Worm (Caenorhabditis elegans) whole organism, late embryonic: Measurements from ENCODE around the gene C35A5.3.

Experiments used
- C38D4.7 ChIP-seq: fragments of 200-800 bp; sonication (Bioruptor generic); optimal IDR thresholded peaks from 2 replicates; lab custom pipeline; 2018; ENCODE audit warnings: mild to moderate bottlenecking, missing genetic modification characterization, moderate library complexity, missing compliant biosample characterization
- K02D7.2 ChIP-seq: sonication (generic microtip); optimal IDR thresholded peaks from 2 replicates; lab custom pipeline; 2017; ENCODE audit warnings: mild to moderate bottlenecking, missing genetic modification characterization, missing compliant biosample characterization
- K09A11.1 ChIP-seq: sonication (generic microtip); optimal IDR thresholded peaks from 2 replicates; lab custom pipeline; 2017; ENCODE audit warnings: antibody characterized with exemption, mild to moderate bottlenecking, missing genetic modification characterization, missing compliant biosample characterization; ENCODE audit not compliant: insufficient read depth
- T23F11.4 ChIP-seq: fragments of 200-800 bp; sonication (Bioruptor generic); optimal IDR thresholded peaks from 2 replicates; lab custom pipeline; 2018; ENCODE audit warnings: mild to moderate bottlenecking, missing genetic modification characterization, missing compliant biosample characterization
- Y22D7AL.16 ChIP-seq: sonication (generic microtip); optimal IDR thresholded peaks from 2 replicates; lab custom pipeline; 2016; ENCODE audit warnings: missing genetic modification characterization, missing compliant biosample characterization
- ahr-1 ChIP-seq: sonication (generic microtip); optimal IDR thresholded peaks from 2 replicates; lab custom pipeline; 2016; ENCODE audit warnings: missing genetic modification characterization, missing compliant biosample characterization
- ama-1 ChIP-seq: fragments of 150-350 bp; optimal IDR thresholded peaks from 2 replicates; lab custom pipeline; 2014
- ceh-14 ChIP-seq: sonication (generic microtip); optimal IDR thresholded peaks from 2 replicates; lab custom pipeline; 2016; ENCODE audit warnings: missing genotype, missing genetic modification characterization, missing compliant biosample characterization
- ceh-18 ChIP-seq: sonication (generic microtip); optimal IDR thresholded peaks from 2 replicates; lab custom pipeline; 2016; ENCODE audit warnings: missing genetic modification characterization, missing compliant biosample characterization
- ceh-2 ChIP-seq: sonication (generic microtip); optimal IDR thresholded peaks from 2 replicates; lab custom pipeline; 2016; ENCODE audit warnings: missing genotype, missing genetic modification characterization, missing compliant biosample characterization
- ceh-22 ChIP-seq: sonication (generic microtip); optimal IDR thresholded peaks from 2 replicates; lab custom pipeline; 2017; ENCODE audit warnings: missing biosample characterization, missing genetic modification characterization
- ceh-24 ChIP-seq: sonication (generic microtip); optimal IDR thresholded peaks from 2 replicates; lab custom pipeline; 2016; ENCODE audit warnings: mild to moderate bottlenecking, missing genetic modification characterization, missing compliant biosample characterization
- ceh-30 ChIP-seq: fragments of 150-350 bp; optimal IDR thresholded peaks from 2 replicates; lab custom pipeline; 2014; ENCODE audit warnings: missing biosample characterization, missing genetic modification characterization
- ceh-34 ChIP-seq: sonication (generic microtip); optimal IDR thresholded peaks from 2 replicates; lab custom pipeline; 2016; ENCODE audit warnings: mild to moderate bottlenecking, missing genetic modification characterization, missing compliant biosample characterization
- ceh-45 ChIP-seq: fragments of 200-800 bp; sonication (Bioruptor generic); IDR thresholded peaks from 2 replicates; pipeline ENCODE4 v1.3.6; 2022; ENCODE audit warnings: missing genetic modification reagents, missing genetic modification characterization, missing compliant biosample characterization
- ceh-6 ChIP-seq: fragments of 200-800 bp; sonication (Bioruptor generic); optimal IDR thresholded peaks from 2 replicates; lab custom pipeline; 2018; ENCODE audit warnings: mild to moderate bottlenecking, missing genetic modification characterization, missing compliant biosample characterization
- che-1 ChIP-seq: sonication (generic microtip); optimal IDR thresholded peaks from 2 replicates; lab custom pipeline; 2016; ENCODE audit warnings: mild to moderate bottlenecking, missing genetic modification characterization, missing compliant biosample characterization
- dmd-4 ChIP-seq: sonication (generic microtip); optimal IDR thresholded peaks from 2 replicates; lab custom pipeline; 2016; ENCODE audit warnings: borderline replicate concordance, missing genetic modification characterization, missing compliant biosample characterization
- dve-1 ChIP-seq: sonication (generic microtip); optimal IDR thresholded peaks from 2 replicates; lab custom pipeline; 2017; ENCODE audit warnings: antibody characterized with exemption, mild to moderate bottlenecking, missing genetic modification characterization, missing compliant biosample characterization
- elt-2 ChIP-seq: sonication (generic microtip); optimal IDR thresholded peaks from 2 replicates; lab custom pipeline; 2016; ENCODE audit warnings: missing genetic modification reagents, missing genetic modification characterization, missing compliant biosample characterization
- elt-4 ChIP-seq: sonication (generic microtip); optimal IDR thresholded peaks from 2 replicates; lab custom pipeline; 2016; ENCODE audit warnings: missing genetic modification characterization, missing compliant biosample characterization
- ets-4 ChIP-seq: sonication (generic microtip); optimal IDR thresholded peaks from 2 replicates; lab custom pipeline; 2016; ENCODE audit warnings: missing genetic modification characterization, missing compliant biosample characterization
- eyg-1 ChIP-seq: sonication (generic microtip); optimal IDR thresholded peaks from 2 replicates; lab custom pipeline; 2016; ENCODE audit warnings: missing genotype, missing genetic modification characterization, missing compliant biosample characterization
- fax-1 ChIP-seq: sonication (generic microtip); optimal IDR thresholded peaks from 2 replicates; lab custom pipeline; 2016; ENCODE audit warnings: missing genotype, missing genetic modification characterization, missing compliant biosample characterization
- fkh-10 ChIP-seq: fragments of 150-350 bp; optimal IDR thresholded peaks from 2 replicates; lab custom pipeline; 2014; ENCODE audit warnings: missing biosample characterization, missing genetic modification reagents, missing genetic modification characterization
- gmeb-2 ChIP-seq: sonication (generic microtip); optimal IDR thresholded peaks from 2 replicates; lab custom pipeline; 2016; ENCODE audit warnings: missing genetic modification characterization, inconsistent platforms, missing compliant biosample characterization
- hlh-13 ChIP-seq: fragments of 200-800 bp; sonication (Bioruptor generic); optimal IDR thresholded peaks from 2 replicates; lab custom pipeline; 2018; ENCODE audit warnings: mild to moderate bottlenecking, missing genetic modification characterization, missing compliant biosample characterization
- hlh-15 ChIP-seq: sonication (generic microtip); optimal IDR thresholded peaks from 2 replicates; lab custom pipeline; 2016; ENCODE audit warnings: missing genetic modification characterization, missing compliant biosample characterization
- hlh-30 ChIP-seq: sonication (generic microtip); optimal IDR thresholded peaks from 2 replicates; lab custom pipeline; 2017; ENCODE audit warnings: antibody characterized with exemption, missing genetic modification characterization, missing compliant biosample characterization; ENCODE audit not compliant: insufficient read depth
- hlh-6 ChIP-seq: sonication (generic microtip); optimal IDR thresholded peaks from 2 replicates; lab custom pipeline; 2016; ENCODE audit warnings: missing genotype, missing genetic modification characterization, missing compliant biosample characterization
- hlh-8 ChIP-seq: sonication (generic microtip); optimal IDR thresholded peaks from 2 replicates; lab custom pipeline; 2016; ENCODE audit warnings: missing genotype, missing genetic modification characterization, missing compliant biosample characterization
- lim-6 ChIP-seq: sonication (generic microtip); optimal IDR thresholded peaks from 2 replicates; lab custom pipeline; 2016; ENCODE audit warnings: missing genetic modification characterization, missing compliant biosample characterization
- lin-11 ChIP-seq: fragments of 200-800 bp; sonication (Bioruptor generic); optimal IDR thresholded peaks from 2 replicates; lab custom pipeline; 2018; ENCODE audit warnings: mild to moderate bottlenecking, missing genetic modification characterization, missing compliant biosample characterization
- madf-2 ChIP-seq: sonication (generic microtip); optimal IDR thresholded peaks from 2 replicates; lab custom pipeline; 2017; ENCODE audit warnings: missing genetic modification characterization, missing compliant biosample characterization
- mec-3 ChIP-seq: sonication (generic microtip); optimal IDR thresholded peaks from 2 replicates; lab custom pipeline; 2016; ENCODE audit warnings: borderline replicate concordance, missing genetic modification characterization, missing compliant biosample characterization
- nfya-1 ChIP-seq: sonication (generic microtip); optimal IDR thresholded peaks from 2 replicates; lab custom pipeline; 2017; ENCODE audit warnings: missing genetic modification characterization, mild to moderate bottlenecking, missing compliant biosample characterization, antibody characterized with exemption, moderate library complexity
- nhr-11 ChIP-seq: fragments of 150-350 bp; optimal IDR thresholded peaks from 2 replicates; lab custom pipeline; 2014; ENCODE audit warnings: missing biosample characterization, missing genetic modification characterization
- odd-2 ChIP-seq: sonication (generic microtip); optimal IDR thresholded peaks from 2 replicates; lab custom pipeline; 2017; ENCODE audit warnings: antibody characterized with exemption, mild to moderate bottlenecking, missing genetic modification characterization, missing compliant biosample characterization
- pag-3 ChIP-seq: sonication (generic microtip); optimal IDR thresholded peaks from 2 replicates; lab custom pipeline; 2016; ENCODE audit warnings: missing compliant biosample characterization, missing genetic modification characterization, borderline replicate concordance
- pat-9 ChIP-seq: fragments of 200-800 bp; sonication (Bioruptor generic); optimal IDR thresholded peaks from 2 replicates; lab custom pipeline; 2018; ENCODE audit warnings: mild to moderate bottlenecking, missing genetic modification characterization, moderate library complexity, missing compliant biosample characterization
- pha-2 ChIP-seq: sonication (generic microtip); optimal IDR thresholded peaks from 2 replicates; lab custom pipeline; 2017; ENCODE audit warnings: mild to moderate bottlenecking, missing genetic modification characterization, missing compliant biosample characterization
- pha-4 ChIP-seq: fragments of 150-350 bp; optimal IDR thresholded peaks from 2 replicates; lab custom pipeline; 2018; ENCODE audit warnings: missing biosample characterization, missing genetic modification reagents, missing genetic modification characterization
- pros-1 ChIP-seq: fragments of 150-350 bp; optimal IDR thresholded peaks from 2 replicates; lab custom pipeline; 2014; ENCODE audit warnings: missing biosample characterization, missing genetic modification reagents, missing genetic modification characterization
- ref-2 ChIP-seq: sonication (generic microtip); optimal IDR thresholded peaks from 2 replicates; lab custom pipeline; 2016; ENCODE audit warnings: missing genetic modification characterization, missing compliant biosample characterization
- rnt-1 ChIP-seq: sonication (generic microtip); optimal IDR thresholded peaks from 2 replicates; lab custom pipeline; 2016; ENCODE audit warnings: missing genetic modification characterization, missing compliant biosample characterization
- sdc-2 ChIP-seq: sonication (generic microtip); optimal IDR thresholded peaks from 2 replicates; lab custom pipeline; 2016; ENCODE audit warnings: missing genotype, missing genetic modification characterization, missing compliant biosample characterization
- sox-2 ChIP-seq: fragments of 200-800 bp; sonication (Bioruptor generic); IDR thresholded peaks from 2 replicates; pipeline ENCODE4 v1.3.6; 2022; ENCODE audit warnings: missing genetic modification reagents, missing genetic modification characterization, missing compliant biosample characterization
- syd-9 ChIP-seq: sonication (generic microtip); optimal IDR thresholded peaks from 2 replicates; lab custom pipeline; 2016; ENCODE audit warnings: mild to moderate bottlenecking, missing genetic modification characterization, moderate library complexity, missing compliant biosample characterization
- tbx-2 ChIP-seq: sonication (generic microtip); optimal IDR thresholded peaks from 2 replicates; lab custom pipeline; 2016; ENCODE audit warnings: missing genetic modification characterization, missing compliant biosample characterization
- tbx-7 ChIP-seq: sonication (generic microtip); optimal IDR thresholded peaks from 2 replicates; lab custom pipeline; 2016; ENCODE audit warnings: missing genotype, missing genetic modification characterization, missing compliant biosample characterization
- ttx-3 ChIP-seq: sonication (generic microtip); optimal IDR thresholded peaks from 2 replicates; lab custom pipeline; 2016; ENCODE audit warnings: missing genetic modification reagents, missing genetic modification characterization, missing compliant biosample characterization
- unc-42 ChIP-seq: sonication (generic microtip); optimal IDR thresholded peaks from 2 replicates; lab custom pipeline; 2016; ENCODE audit warnings: missing genotype, missing genetic modification characterization, missing compliant biosample characterization
- unc-86 ChIP-seq: sonication (generic microtip); optimal IDR thresholded peaks from 2 replicates; lab custom pipeline; 2016; ENCODE audit warnings: missing genetic modification characterization, missing compliant biosample characterization
- zip-5 ChIP-seq: sonication (generic microtip); optimal IDR thresholded peaks from 2 replicates; lab custom pipeline; 2016; ENCODE audit warnings: missing genetic modification characterization, missing compliant biosample characterization

C35A5.3 gene

ce11 chrV:10536808-10537207 lies 35.6 kb upstream of the C35A5.3 start:
- no peak for TF ChIP-seq fax-1 (tag; lab: Kevin White, UChicago)
- TF ChIP-seq Y22D7AL.16, result no peak
- TF ChIP-seq pha-4 (tag; lab: Kevin White, UChicago), result no peak
- TF ChIP-seq pag-3, result no peak
- peak; percentile 80 for TF ChIP-seq nfya-1 (tag; lab: Kevin White, UChicago)
- no peak for TF ChIP-seq ceh-22 (tag; lab: Kevin White, UChicago)
- no peak for TF ChIP-seq madf-2 (tag; lab: Kevin White, UChicago)
- no peak for TF ChIP-seq che-1 (tag; lab: Kevin White, UChicago)
- no peak for TF ChIP-seq eyg-1 (tag; lab: Kevin White, UChicago)
- peak; percentile 63 for TF ChIP-seq rnt-1 (tag; lab: Kevin White, UChicago)
- no peak for TF ChIP-seq pha-2
- TF ChIP-seq elt-4 (tag; lab: Kevin White, UChicago), result no peak
- no peak for TF ChIP-seq ceh-45 (GFP tag; lab: Robert Waterston, UW)
- no peak for TF ChIP-seq hlh-6 (tag; lab: Kevin White, UChicago)
- no peak for TF ChIP-seq nhr-11 (tag; lab: Kevin White, UChicago)
- no peak for TF ChIP-seq ttx-3 (tag; lab: Kevin White, UChicago)
- TF ChIP-seq ahr-1 (tag; lab: Kevin White, UChicago), result no peak
- TF ChIP-seq C38D4.7, result no peak
- TF ChIP-seq ref-2, result peak; percentile 66
- TF ChIP-seq elt-2 (tag; lab: Kevin White, UChicago), result peak; percentile 37
- TF ChIP-seq unc-86 (tag; lab: Kevin White, UChicago), result no peak
- peak; percentile 67 for TF ChIP-seq tbx-2 (tag; lab: Kevin White, UChicago)
- no peak for TF ChIP-seq ama-1 (lab: Kevin White, UChicago)
- no peak for TF ChIP-seq tbx-7
- TF ChIP-seq ceh-2 (tag; lab: Kevin White, UChicago), result no peak
- TF ChIP-seq odd-2 (tag; lab: Kevin White, UChicago), result no peak
- TF ChIP-seq ceh-6 (GFP tag; lab: Kevin White, UChicago), result no peak
- no peak for TF ChIP-seq syd-9 (tag; lab: Kevin White, UChicago)
- TF ChIP-seq lim-6 (tag; lab: Kevin White, UChicago), result no peak
- TF ChIP-seq K02D7.2 (tag; lab: Kevin White, UChicago), result no peak
- no peak for TF ChIP-seq dmd-4 (tag; lab: Kevin White, UChicago)
- no peak for TF ChIP-seq T23F11.4 (GFP tag; lab: Kevin White, UChicago)
- no peak for TF ChIP-seq sox-2
- TF ChIP-seq pros-1 (tag; lab: Kevin White, UChicago), result peak; percentile 32
- TF ChIP-seq hlh-30, result peak; percentile 8
- TF ChIP-seq ceh-24, result no peak
- TF ChIP-seq gmeb-2 (tag; lab: Kevin White, UChicago), result no peak
- TF ChIP-seq K09A11.1 (tag; lab: Kevin White, UChicago), result no peak
- TF ChIP-seq ceh-14 (tag; lab: Kevin White, UChicago), result no peak
- TF ChIP-seq zip-5 (tag; lab: Kevin White, UChicago), result no peak
- peak; percentile 34 for TF ChIP-seq ceh-34 (tag; lab: Kevin White, UChicago)
- peak; percentile 1 for TF ChIP-seq sdc-2 (tag; lab: Kevin White, UChicago)
- TF ChIP-seq unc-42, result peak; percentile 91
- no peak for TF ChIP-seq lin-11 (tag; lab: Kevin White, UChicago)
- no peak for TF ChIP-seq mec-3 (tag; lab: Kevin White, UChicago)
- TF ChIP-seq hlh-15, result no peak
- TF ChIP-seq hlh-8 (tag; lab: Kevin White, UChicago), result no peak
- TF ChIP-seq hlh-13 (GFP tag; lab: Kevin White, UChicago), result no peak
- peak; percentile 35 for TF ChIP-seq dve-1 (tag; lab: Kevin White, UChicago)
- peak; percentile 48 for TF ChIP-seq ceh-30 (tag; lab: Kevin White, UChicago)
- no peak for TF ChIP-seq ets-4
- TF ChIP-seq pat-9, result no peak
- TF ChIP-seq fkh-10, result no peak
- TF ChIP-seq ceh-18, result peak; percentile 65
